Worm (Caenorhabditis elegans) whole organism, L4 larva: Measurements from ENCODE around the gene F07A11.4.
A peak's percentile ranks its signal among the peaks of the same experiment; 100 is the strongest.

Experiments used
- F26F4.8 ChIP-seq: fragments of 200-800 bp; sonication (Bioruptor generic); conservative IDR thresholded peaks from 2 replicates; pipeline ENCODE4 v1.3.6; 2022; ENCODE audit warnings: missing genetic modification characterization, missing compliant biosample characterization
- F49E8.2 ChIP-seq: sonication (generic microtip); optimal IDR thresholded peaks from 2 replicates; lab custom pipeline; 2016; ENCODE audit warnings: missing compliant biosample characterization, mild to moderate bottlenecking, missing genetic modification characterization, borderline replicate concordance
- R02D3.7 ChIP-seq: fragments of 150-350 bp; sonication (generic microtip); optimal IDR thresholded peaks from 3 replicates; lab custom pipeline; 2014; ENCODE audit warnings: missing biosample characterization, missing genetic modification characterization
- T20F7.1 ChIP-seq: fragments of 200-800 bp; sonication (Bioruptor generic); optimal IDR thresholded peaks from 2 replicates; lab custom pipeline; 2018; ENCODE audit warnings: mild to moderate bottlenecking, missing genetic modification characterization, missing compliant biosample characterization
- T26A8.4 ChIP-seq: fragments of 200-800 bp; sonication (Bioruptor generic); IDR thresholded peaks from 2 replicates; pipeline ENCODE4 v1.3.6; 2022; ENCODE audit warnings: missing genetic modification characterization, missing compliant biosample characterization
- Y75B8A.6 ChIP-seq: fragments of 200-800 bp; sonication (Bioruptor generic); IDR thresholded peaks from 2 replicates; pipeline ENCODE4 v1.3.6; 2022; ENCODE audit warnings: missing genetic modification reagents, missing genetic modification characterization, missing compliant biosample characterization
- aly-2 ChIP-seq: sonication (generic microtip); optimal IDR thresholded peaks from 2 replicates; lab custom pipeline; 2018; ENCODE audit warnings: missing biosample characterization, missing genetic modification characterization
- arid-1 ChIP-seq: fragments of 200-800 bp; sonication (Bioruptor generic); conservative IDR thresholded peaks from 2 replicates; pipeline ENCODE4 v1.3.6; 2022; ENCODE audit warnings: missing genetic modification reagents, missing genetic modification characterization, missing compliant biosample characterization
- ceh-28 ChIP-seq: fragments of 150-350 bp; optimal IDR thresholded peaks from 2 replicates; lab custom pipeline; 2014; ENCODE audit warnings: missing biosample characterization, missing genetic modification reagents, missing genetic modification characterization
- ceh-62 ChIP-seq: sonication (generic microtip); optimal IDR thresholded peaks from 2 replicates; lab custom pipeline; 2017; ENCODE audit warnings: missing biosample characterization, missing genetic modification characterization
- ces-1 ChIP-seq: fragments of 150-350 bp; sonication (generic microtip); optimal IDR thresholded peaks from 4 replicates; lab custom pipeline; 2014; ENCODE audit warnings: missing biosample characterization, missing genetic modification reagents, missing genetic modification characterization
- daf-12 ChIP-seq: fragments of 150-350 bp; optimal IDR thresholded peaks from 2 replicates; lab custom pipeline; 2014; ENCODE audit warnings: missing biosample characterization, missing genetic modification reagents, missing genetic modification characterization
- daf-16 ChIP-seq, 3 experiments: sonication (generic microtip); optimal IDR thresholded peaks; 2 replicates each; lab custom pipeline; 2016 to 2017; ENCODE audit warnings: missing genetic modification characterization in 3 of 3, missing genetic modification reagents in 3 of 3, mild to moderate bottlenecking in 2 of 3, missing compliant biosample characterization in 2 of 3, missing biosample characterization in 1 of 3, moderate library complexity in 1 of 3
- daf-8 ChIP-seq: fragments of 200-800 bp; sonication (Bioruptor generic); IDR thresholded peaks from 2 replicates; pipeline ENCODE4 v1.3.6; 2022; ENCODE audit warnings: missing genetic modification characterization, missing compliant biosample characterization
- dmd-8 ChIP-seq: fragments of 200-800 bp; sonication (Bioruptor generic); IDR thresholded peaks from 2 replicates; pipeline ENCODE4 v1.3.6; 2022; ENCODE audit warnings: missing genetic modification characterization, missing compliant biosample characterization
- duxl-1 ChIP-seq: sonication (generic microtip); optimal IDR thresholded peaks from 2 replicates; lab custom pipeline; 2016; ENCODE audit warnings: mild to moderate bottlenecking, missing genetic modification characterization, moderate library complexity, missing compliant biosample characterization; ENCODE audit not compliant: poor library complexity
- gei-8 ChIP-seq: fragments of 200-800 bp; sonication (Bioruptor generic); optimal IDR thresholded peaks from 2 replicates; lab custom pipeline; 2018; ENCODE audit warnings: mild to moderate bottlenecking, missing genetic modification characterization, missing compliant biosample characterization
- hlh-30 ChIP-seq: sonication (generic microtip); optimal IDR thresholded peaks from 2 replicates; lab custom pipeline; 2017; ENCODE audit warnings: antibody characterized with exemption, mild to moderate bottlenecking, missing genetic modification characterization, missing compliant biosample characterization; ENCODE audit not compliant: insufficient read depth
- jun-1 ChIP-seq: fragments of 150-350 bp; optimal IDR thresholded peaks from 2 replicates; lab custom pipeline; 2014; ENCODE audit warnings: missing biosample characterization, missing genetic modification reagents, missing genetic modification characterization
- lin-39 ChIP-seq: fragments of 150-350 bp; optimal IDR thresholded peaks from 2 replicates; lab custom pipeline; 2014; ENCODE audit warnings: missing biosample characterization, missing genetic modification reagents, missing genetic modification characterization
- lir-3 ChIP-seq: sonication (generic microtip); optimal IDR thresholded peaks from 2 replicates; lab custom pipeline; 2016; ENCODE audit warnings: mild to moderate bottlenecking, missing genetic modification characterization, missing compliant biosample characterization
- mdl-1 ChIP-seq, 2 experiments: fragments of 150-350 bp in 1 of 2; sonication (generic microtip) in 1 of 2; optimal IDR thresholded peaks; 2 replicates each; lab custom pipeline; 2014 to 2017; ENCODE audit warnings: missing biosample characterization in 2 of 2, missing genetic modification characterization in 2 of 2
- mdt-29 ChIP-seq: fragments of 200-800 bp; sonication (Bioruptor generic); IDR thresholded peaks from 2 replicates; pipeline ENCODE4 v1.3.6; 2022; ENCODE audit warnings: missing genetic modification reagents, missing genetic modification characterization, missing compliant biosample characterization
- mes-2 ChIP-seq: sonication (generic microtip); optimal IDR thresholded peaks from 2 replicates; lab custom pipeline; 2016; ENCODE audit warnings: missing genotype, mild to moderate bottlenecking, missing genetic modification characterization, missing compliant biosample characterization; ENCODE audit not compliant: poor library complexity, severe bottlenecking
- mxl-2 ChIP-seq: fragments of 200-800 bp; sonication (Bioruptor generic); conservative IDR thresholded peaks from 2 replicates; pipeline ENCODE4 v1.3.6; 2022; ENCODE audit warnings: missing genetic modification reagents, missing genetic modification characterization, missing compliant biosample characterization
- mxl-3 ChIP-seq: fragments of 200-800 bp; sonication (Bioruptor generic); optimal IDR thresholded peaks from 2 replicates; lab custom pipeline; 2018; ENCODE audit warnings: mild to moderate bottlenecking, missing genetic modification characterization, missing compliant biosample characterization
- nhr-111 ChIP-seq: fragments of 200-800 bp; sonication (Bioruptor generic); optimal IDR thresholded peaks from 2 replicates; lab custom pipeline; 2018; ENCODE audit warnings: mild to moderate bottlenecking, missing genetic modification characterization, missing compliant biosample characterization
- nhr-237 ChIP-seq: sonication (generic microtip); optimal IDR thresholded peaks from 2 replicates; lab custom pipeline; 2017; ENCODE audit warnings: missing biosample characterization, missing genetic modification characterization
- nhr-25 ChIP-seq: sonication (generic microtip); optimal IDR thresholded peaks from 2 replicates; lab custom pipeline; 2017; ENCODE audit warnings: missing genetic modification characterization, mild to moderate bottlenecking, missing compliant biosample characterization, antibody characterized with exemption, moderate library complexity, borderline replicate concordance; ENCODE audit not compliant: insufficient read depth
- nhr-28 ChIP-seq: fragments of 150-350 bp; optimal IDR thresholded peaks from 2 replicates; lab custom pipeline; 2014; ENCODE audit warnings: missing biosample characterization, missing genetic modification characterization
- nhr-41 ChIP-seq: fragments of 200-800 bp; sonication (Bioruptor generic); IDR thresholded peaks from 2 replicates; pipeline ENCODE4 v1.3.6; 2022; ENCODE audit warnings: missing genetic modification reagents, missing genetic modification characterization, missing compliant biosample characterization
- nhr-42 ChIP-seq: fragments of 200-800 bp; sonication (Bioruptor generic); IDR thresholded peaks from 2 replicates; pipeline ENCODE4 v1.3.6; 2022; ENCODE audit warnings: missing genetic modification characterization, missing compliant biosample characterization
- nhr-6 ChIP-seq: fragments of 150-350 bp; optimal IDR thresholded peaks from 2 replicates; lab custom pipeline; 2014; ENCODE audit warnings: missing biosample characterization, missing genetic modification characterization
- nhr-77 ChIP-seq: fragments of 150-350 bp; optimal IDR thresholded peaks from 2 replicates; lab custom pipeline; 2014; ENCODE audit warnings: missing biosample characterization, missing genetic modification characterization
- rbr-2 ChIP-seq: sonication (generic microtip); optimal IDR thresholded peaks from 2 replicates; lab custom pipeline; 2016; ENCODE audit warnings: missing genotype, missing genetic modification characterization, missing compliant biosample characterization
- saeg-2 ChIP-seq: fragments of 200-800 bp; sonication (Bioruptor generic); IDR thresholded peaks from 2 replicates; pipeline ENCODE4 v1.3.6; 2022; ENCODE audit warnings: missing genetic modification reagents, missing genetic modification characterization, missing compliant biosample characterization
- sdz-12 ChIP-seq: fragments of 200-800 bp; sonication (Bioruptor generic); optimal IDR thresholded peaks from 2 replicates; lab custom pipeline; 2018; ENCODE audit warnings: mild to moderate bottlenecking, missing genetic modification characterization, missing compliant biosample characterization
- set-16 ChIP-seq: fragments of 200-800 bp; sonication (Bioruptor generic); IDR thresholded peaks from 2 replicates; pipeline ENCODE4 v1.3.6; 2022; ENCODE audit warnings: missing genetic modification reagents, missing genetic modification characterization, missing compliant biosample characterization
- snpc-1.2 ChIP-seq: fragments of 200-800 bp; sonication (Bioruptor generic); IDR thresholded peaks from 2 replicates; pipeline ENCODE4 v1.3.6; 2022; ENCODE audit warnings: missing genetic modification reagents, missing genetic modification characterization, missing compliant biosample characterization
- spr-1 ChIP-seq: sonication (generic microtip); optimal IDR thresholded peaks from 2 replicates; lab custom pipeline; 2016; ENCODE audit warnings: mild to moderate bottlenecking, missing genetic modification characterization, missing compliant biosample characterization
- tag-97 ChIP-seq: fragments of 200-800 bp; sonication (Bioruptor generic); IDR thresholded peaks from 2 replicates; pipeline ENCODE4 v1.3.6; 2022; ENCODE audit warnings: missing genetic modification characterization, missing compliant biosample characterization
- tra-1 ChIP-seq: fragments of 200-800 bp; sonication (Bioruptor generic); IDR thresholded peaks from 2 replicates; pipeline ENCODE4 v1.3.6; 2022; ENCODE audit warnings: missing genetic modification reagents, missing genetic modification characterization, missing compliant biosample characterization
- unc-130 ChIP-seq: sonication (generic microtip); optimal IDR thresholded peaks from 2 replicates; lab custom pipeline; 2016; ENCODE audit warnings: missing genetic modification reagents, missing genetic modification characterization, missing compliant biosample characterization
- unc-62 ChIP-seq, 3 experiments: fragments of 150-350 bp in 1 of 3; sonication (generic microtip); optimal IDR thresholded peaks in 2 of 3; peaks in 1 of 3; 1 replicate in 1 of 3; 2 replicates in 2 of 3; lab custom pipeline; 2014 to 2017; ENCODE audit warnings: missing biosample characterization in 3 of 3, missing genetic modification characterization in 3 of 3, missing genetic modification reagents in 3 of 3, missing genotype in 1 of 3
- vab-7 ChIP-seq: fragments of 200-800 bp; sonication (Bioruptor generic); IDR thresholded peaks from 2 replicates; pipeline ENCODE4 v1.3.6; 2022; ENCODE audit warnings: missing genetic modification reagents, missing genetic modification characterization, missing compliant biosample characterization
- zag-1 ChIP-seq: fragments of 150-350 bp; optimal IDR thresholded peaks from 2 replicates; lab custom pipeline; 2014; ENCODE audit warnings: missing biosample characterization, missing genetic modification characterization
- zfp-3 ChIP-seq: fragments of 200-800 bp; sonication (Bioruptor generic); conservative IDR thresholded peaks from 2 replicates; pipeline ENCODE4 v1.3.6; 2022; ENCODE audit warnings: missing genetic modification reagents, missing genetic modification characterization, missing compliant biosample characterization
- ztf-7 ChIP-seq: fragments of 150-350 bp; optimal IDR thresholded peaks from 2 replicates; lab custom pipeline; 2014; ENCODE audit warnings: missing biosample characterization, missing genetic modification characterization

The F07A11.4 gene

ce11 chrII:11619895-11620439, 19.2 kb downstream of the F07A11.4 start:
- TF ChIP-seq F49E8.2 (tag; lab: Kevin White, UChicago) (no peak), nhr-237 (tag; lab: Kevin White, UChicago) (no peak), ceh-62 (tag; lab: Kevin White, UChicago) (no peak), nhr-28 (peak; percentile 90), mdl-1 (tag; optimal IDR thresholded peaks at IDR 0.05; lab: Kevin White, UChicago) (peak; percentile 86 to 87), nhr-6 (peak; percentile 16), Y75B8A.6 (GFP tag; lab: Robert Waterston, UW) (no peak), zag-1 (tag; lab: Kevin White, UChicago) (no peak), R02D3.7 (tag; lab: Kevin White, UChicago) (no peak), saeg-2 (GFP tag; lab: Robert Waterston, UW) (peak; percentile 63; the same call in 1 of the 2 replicates), hlh-30 (tag; lab: Kevin White, UChicago) (peak; percentile 88), unc-130 (GFP tag; lab: Kevin White, UChicago) (no peak), rbr-2 (tag; lab: Kevin White, UChicago) (peak; percentile 91), gei-8 (peak; percentile 24), T26A8.4 (GFP tag; lab: Robert Waterston, UW) (peak; percentile 75; the same call in 1 of the 2 replicates), vab-7 (GFP tag; lab: Robert Waterston, UW) (peak; percentile 60; the same call in 1 of the 2 replicates), F26F4.8 (no peak), mxl-2 (no peak), duxl-1 (tag; lab: Kevin White, UChicago) (peak; percentile 8), arid-1 (GFP tag; lab: Robert Waterston, UW) (no peak), nhr-42 (GFP tag; lab: Robert Waterston, UW) (peak; percentile 63; the same call in 1 of the 2 replicates), ces-1 (no peak), nhr-25 (peak; percentile 71), spr-1 (peak; percentile 46), aly-2 (tag; lab: Kevin White, UChicago) (no peak), snpc-1.2 (GFP tag; lab: Robert Waterston, UW) (peak; percentile 54; the same call in 1 of the 2 replicates), mdt-29 (GFP tag; lab: Robert Waterston, UW) (peak; percentile 45; the same call in 1 of the 2 replicates), daf-12 (tag; lab: Kevin White, UChicago) (no peak), nhr-77 (peak; percentile 47), nhr-41 (GFP tag; lab: Robert Waterston, UW) (no peak), mxl-3 (GFP tag; lab: Kevin White, UChicago) (peak; percentile 93), tag-97 (0 out of 2 replicates have a peak, but pooled peaks have one; percentile 7), lin-39 (tag; lab: Kevin White, UChicago) (no peak), mes-2 (tag; lab: Kevin White, UChicago) (peak; percentile 56), daf-16 (GFP tag; optimal IDR thresholded peaks at IDR 0.05; lab: Kevin White, UChicago) (peak; percentile 37 to 82), daf-16 (tag; optimal IDR thresholded peaks at IDR 0.05; lab: Kevin White, UChicago) (peak; percentile 43), unc-62 (GFP tag; optimal IDR thresholded peaks at IDR 0.05 in 1 of 2; lab: Kevin White, UChicago) (peak in 1 of 2 experiments; percentile 70), unc-62 (tag; optimal IDR thresholded peaks at IDR 0.05; lab: Kevin White, UChicago) (no peak), tra-1 (GFP tag; lab: Robert Waterston, UW) (peak; percentile 86), daf-8 (GFP tag; lab: Robert Waterston, UW) (no peak), T20F7.1 (GFP tag; lab: Kevin White, UChicago) (no peak), ztf-7 (tag; lab: Kevin White, UChicago) (no peak), nhr-111 (GFP tag; lab: Kevin White, UChicago) (no peak), dmd-8 (GFP tag; lab: Robert Waterston, UW) (0 out of 2 replicates have a peak, but pooled peaks have one; percentile 7), set-16 (peak; percentile 99), lir-3 (tag; lab: Kevin White, UChicago) (peak; percentile 9), ceh-28 (tag; lab: Kevin White, UChicago) (no peak), sdz-12 (no peak), jun-1 (peak; percentile 44), zfp-3 (GFP tag; lab: Robert Waterston, UW) (no peak)
